Worm (Caenorhabditis elegans) whole organism, young adult: Measurements from ENCODE around the gene fipr-13.
A peak's percentile ranks its signal among the peaks of the same experiment; 100 is the strongest.

Experiments used
- B0336.3 ChIP-seq: fragments of 200-800 bp; sonication (Bioruptor generic); IDR thresholded peaks from 2 replicates; pipeline ENCODE4 v1.3.6; 2022; ENCODE audit warnings: missing genetic modification characterization, missing compliant biosample characterization
- D2030.7 ChIP-seq: fragments of 200-800 bp; sonication (Bioruptor generic); IDR thresholded peaks from 2 replicates; pipeline ENCODE4 v1.3.6; 2022; ENCODE audit warnings: missing genetic modification reagents, missing genetic modification characterization, missing compliant biosample characterization
- F33H1.4 ChIP-seq: fragments of 200-800 bp; sonication (Bioruptor generic); IDR thresholded peaks from 2 replicates; pipeline ENCODE4 v1.3.6; 2022; ENCODE audit warnings: missing genetic modification reagents, missing genetic modification characterization, missing compliant biosample characterization
- F37B4.10 ChIP-seq: fragments of 200-800 bp; sonication (Bioruptor generic); IDR thresholded peaks from 2 replicates; pipeline ENCODE4 v1.3.6; 2022; ENCODE audit warnings: missing genetic modification characterization, missing compliant biosample characterization
- K12H6.12 ChIP-seq: fragments of 200-800 bp; sonication (Bioruptor generic); optimal IDR thresholded peaks from 2 replicates; lab custom pipeline; 2018; ENCODE audit warnings: mild to moderate bottlenecking, missing genetic modification characterization, missing compliant biosample characterization
- T26A5.8 ChIP-seq: sonication (generic microtip); optimal IDR thresholded peaks from 2 replicates; lab custom pipeline; 2016; ENCODE audit warnings: missing genetic modification characterization, missing compliant biosample characterization
- Y67H2A.10 ChIP-seq: fragments of 200-800 bp; sonication (Bioruptor generic); conservative IDR thresholded peaks from 2 replicates; pipeline ENCODE4 v1.3.6; 2022; ENCODE audit warnings: missing genetic modification reagents, missing genetic modification characterization, missing compliant biosample characterization
- Y95B8A.8 ChIP-seq: fragments of 200-800 bp; sonication (Bioruptor generic); IDR thresholded peaks from 2 replicates; pipeline ENCODE4 v1.3.6; 2022; ENCODE audit warnings: missing genetic modification reagents, missing genetic modification characterization, missing compliant biosample characterization
- ama-1 ChIP-seq, 3 experiments: fragments of 150-350 bp in 1 of 3; sonication (generic microtip) in 2 of 3; optimal IDR thresholded peaks; 2 replicates each; lab custom pipeline; 2014 to 2018; ENCODE audit warnings: missing biosample characterization in 2 of 3, missing genetic modification characterization in 2 of 3, missing genetic modification reagents in 2 of 3
- aptf-2 ChIP-seq: fragments of 200-800 bp; sonication (Bioruptor generic); conservative IDR thresholded peaks from 2 replicates; pipeline ENCODE4 v1.3.6; 2022; ENCODE audit warnings: missing genetic modification reagents, missing genetic modification characterization, missing compliant biosample characterization
- aptf-3 ChIP-seq: fragments of 200-800 bp; sonication (Bioruptor generic); IDR thresholded peaks from 2 replicates; pipeline ENCODE4 v1.3.6; 2022; ENCODE audit warnings: missing genetic modification characterization, missing compliant biosample characterization
- athp-1 ChIP-seq: sonication (generic microtip); optimal IDR thresholded peaks from 2 replicates; lab custom pipeline; 2017; ENCODE audit warnings: mild to moderate bottlenecking, missing genetic modification characterization, missing compliant biosample characterization
- attf-3 ChIP-seq: fragments of 200-800 bp; sonication (Bioruptor generic); conservative IDR thresholded peaks from 2 replicates; pipeline ENCODE4 v1.3.6; 2022; ENCODE audit warnings: missing genetic modification reagents, missing genetic modification characterization, missing compliant biosample characterization
- cebp-1 ChIP-seq, 2 experiments: fragments of 200-800 bp in 1 of 2; sonication (Bioruptor generic) in 1 of 2; sonication (generic microtip) in 1 of 2; IDR thresholded peaks in 1 of 2; optimal IDR thresholded peaks in 1 of 2; 2 replicates each; pipeline versions ENCODE4 v1.3.6 to Lab custom; 2017 to 2022; ENCODE audit warnings: missing compliant biosample characterization in 2 of 2, missing genetic modification characterization in 2 of 2, mild to moderate bottlenecking in 1 of 2, missing genetic modification reagents in 1 of 2, moderate library complexity in 1 of 2
- ceh-27 ChIP-seq: fragments of 200-800 bp; sonication (Bioruptor generic); optimal IDR thresholded peaks from 2 replicates; lab custom pipeline; 2018; ENCODE audit warnings: mild to moderate bottlenecking, missing genetic modification characterization, moderate library complexity, missing compliant biosample characterization
- ceh-91 ChIP-seq: fragments of 200-800 bp; sonication (Bioruptor generic); IDR thresholded peaks from 2 replicates; pipeline ENCODE4 v1.3.6; 2022; ENCODE audit warnings: missing genetic modification reagents, missing genetic modification characterization, missing compliant biosample characterization
- chd-7 ChIP-seq: sonication (generic microtip); optimal IDR thresholded peaks from 2 replicates; lab custom pipeline; 2016; ENCODE audit warnings: mild to moderate bottlenecking, missing genetic modification characterization, moderate library complexity, missing compliant biosample characterization
- dox-1 ChIP-seq: fragments of 200-800 bp; sonication (Bioruptor generic); IDR thresholded peaks from 2 replicates; pipeline ENCODE4 v1.3.6; 2022; ENCODE audit warnings: missing genetic modification reagents, missing genetic modification characterization, missing compliant biosample characterization
- egl-44 ChIP-seq: fragments of 200-800 bp; sonication (Bioruptor generic); IDR thresholded peaks from 2 replicates; pipeline ENCODE4 v1.3.6; 2022; ENCODE audit warnings: missing genetic modification reagents, missing genetic modification characterization, missing compliant biosample characterization
- ekl-4 ChIP-seq: fragments of 200-800 bp; sonication (Bioruptor generic); IDR thresholded peaks from 2 replicates; pipeline ENCODE4 v1.3.6; 2022; ENCODE audit warnings: missing genetic modification reagents, missing genetic modification characterization, missing compliant biosample characterization
- ets-4 ChIP-seq: fragments of 200-800 bp; sonication (Bioruptor generic); optimal IDR thresholded peaks from 2 replicates; lab custom pipeline; 2018; ENCODE audit warnings: mild to moderate bottlenecking, missing genetic modification characterization, missing compliant biosample characterization
- fkh-3 ChIP-seq: sonication (generic microtip); optimal IDR thresholded peaks from 2 replicates; lab custom pipeline; 2016; ENCODE audit warnings: mild to moderate bottlenecking, missing genetic modification characterization, missing compliant biosample characterization
- gei-17 ChIP-seq: fragments of 200-800 bp; sonication (Bioruptor generic); optimal IDR thresholded peaks from 2 replicates; lab custom pipeline; 2018; ENCODE audit warnings: mild to moderate bottlenecking, missing genetic modification characterization, missing compliant biosample characterization
- hmg-1.2 ChIP-seq: fragments of 200-800 bp; sonication (Bioruptor generic); IDR thresholded peaks from 2 replicates; pipeline ENCODE4 v1.3.6; 2022; ENCODE audit warnings: missing genetic modification reagents, missing genetic modification characterization, missing compliant biosample characterization
- hrde-1 ChIP-seq: sonication (generic microtip); optimal IDR thresholded peaks from 2 replicates; lab custom pipeline; 2016; ENCODE audit warnings: missing genetic modification characterization, mild to moderate bottlenecking, missing compliant biosample characterization, moderate library complexity, missing genotype, missing genetic modification reagents, borderline replicate concordance
- hsf-1 ChIP-seq: fragments of 200-800 bp; sonication (Bioruptor generic); IDR thresholded peaks from 2 replicates; pipeline ENCODE4 v1.3.6; 2022; ENCODE audit warnings: missing genetic modification reagents, missing genetic modification characterization, missing compliant biosample characterization
- let-526 ChIP-seq: fragments of 200-800 bp; sonication (Bioruptor generic); IDR thresholded peaks from 2 replicates; pipeline ENCODE4 v1.3.6; 2022; ENCODE audit warnings: missing genetic modification reagents, missing genetic modification characterization, missing compliant biosample characterization
- lsl-1 ChIP-seq: fragments of 200-800 bp; sonication (Bioruptor generic); optimal IDR thresholded peaks from 2 replicates; lab custom pipeline; 2018; ENCODE audit warnings: mild to moderate bottlenecking, missing genetic modification characterization, moderate library complexity, missing compliant biosample characterization
- madf-3 ChIP-seq: fragments of 200-800 bp; sonication (Bioruptor generic); IDR thresholded peaks from 2 replicates; pipeline ENCODE4 v1.3.6; 2022; ENCODE audit warnings: missing genetic modification reagents, missing genetic modification characterization, missing compliant biosample characterization
- madf-6 ChIP-seq: fragments of 200-800 bp; sonication (Bioruptor generic); IDR thresholded peaks from 2 replicates; pipeline ENCODE4 v1.3.6; 2022; ENCODE audit warnings: missing genetic modification reagents, missing genetic modification characterization, missing compliant biosample characterization
- madf-8 ChIP-seq: fragments of 200-800 bp; sonication (Bioruptor generic); conservative IDR thresholded peaks from 2 replicates; pipeline ENCODE4 v1.3.6; 2022; ENCODE audit warnings: missing genetic modification reagents, missing genetic modification characterization, missing compliant biosample characterization
- nfya-2 ChIP-seq: fragments of 200-800 bp; sonication (Bioruptor generic); IDR thresholded peaks from 2 replicates; pipeline ENCODE4 v1.3.6; 2022; ENCODE audit warnings: missing genetic modification reagents, missing genetic modification characterization, missing compliant biosample characterization
- pbrm-1 ChIP-seq: fragments of 200-800 bp; sonication (Bioruptor generic); IDR thresholded peaks from 2 replicates; pipeline ENCODE4 v1.3.6; 2022; ENCODE audit warnings: missing genetic modification reagents, missing genetic modification characterization, missing compliant biosample characterization
- rec-8 ChIP-seq, 2 experiments: sonication (generic microtip); optimal IDR thresholded peaks; 2 replicates each; lab custom pipeline; 2016; ENCODE audit warnings: mild to moderate bottlenecking in 2 of 2, missing genetic modification characterization in 2 of 2, missing genetic modification reagents in 2 of 2, missing genotype in 2 of 2, missing biosample characterization in 1 of 2, missing compliant biosample characterization in 1 of 2, moderate library complexity in 1 of 2
- repo-1 ChIP-seq: sonication (generic microtip); optimal IDR thresholded peaks from 2 replicates; lab custom pipeline; 2017; ENCODE audit warnings: mild to moderate bottlenecking, missing genetic modification characterization, missing compliant biosample characterization
- snpc-4 ChIP-seq, 5 experiments: fragments of 150-350 bp in 1 of 5; sonication (generic microtip) in 4 of 5; optimal IDR thresholded peaks; 2 replicates each; lab custom pipeline; 2014 to 2018; ENCODE audit warnings: missing genetic modification characterization in 5 of 5, missing biosample characterization in 3 of 5, antibody characterized with exemption in 2 of 5, mild to moderate bottlenecking in 2 of 5, missing compliant biosample characterization in 2 of 5, missing genotype in 2 of 5, moderate library complexity in 2 of 5, missing genetic modification reagents in 1 of 5
- tbp1 ChIP-seq: fragments of 200-800 bp; sonication (Bioruptor generic); optimal IDR thresholded peaks from 2 replicates; lab custom pipeline; 2018; ENCODE audit warnings: mild to moderate bottlenecking, missing genetic modification characterization, missing compliant biosample characterization
- unc-130 ChIP-seq: sonication (generic microtip); optimal IDR thresholded peaks from 2 replicates; lab custom pipeline; 2016; ENCODE audit warnings: missing genetic modification reagents, missing genetic modification characterization, missing compliant biosample characterization
- unc-62 ChIP-seq: fragments of 150-350 bp; optimal IDR thresholded peaks from 2 replicates; lab custom pipeline; 2014; ENCODE audit warnings: missing biosample characterization, missing genetic modification reagents, missing genetic modification characterization
- ztf-25 ChIP-seq: fragments of 200-800 bp; sonication (Bioruptor generic); IDR thresholded peaks from 2 replicates; pipeline ENCODE4 v1.3.6; 2022; ENCODE audit warnings: missing genetic modification reagents, missing genetic modification characterization, missing compliant biosample characterization

fipr-13 gene

ce11 chrV:10019083-10019624, 45.2 kb upstream of the fipr-13 start (continued):
- 0 out of 2 replicates have a peak, but pooled peaks have one; percentile 4 for TF ChIP-seq madf-3 (GFP tag; lab: Robert Waterston, UW)
- peak; percentile 59 for TF ChIP-seq athp-1 (tag; lab: Kevin White, UChicago)
- TF ChIP-seq ets-4 (GFP tag; lab: Kevin White, UChicago) = no peak
- TF ChIP-seq Y95B8A.8 (GFP tag; lab: Robert Waterston, UW) = peak; percentile 68
- TF ChIP-seq lsl-1 (GFP tag; lab: Kevin White, UChicago) = peak; percentile 10
- TF ChIP-seq cebp-1 (GFP tag; IDR thresholded peaks at IDR 0.05; lab: Robert Waterston, UW) = no peak
- peak; percentile 60 for TF ChIP-seq cebp-1 (tag; optimal IDR thresholded peaks at IDR 0.05; lab: Kevin White, UChicago)
- peak; percentile 41; the same call in 1 of the 2 replicates for TF ChIP-seq B0336.3 (GFP tag; lab: Robert Waterston, UW)

ce11 chrV:10019934-10020333, 44.4 kb upstream of the fipr-13 start:
- TF ChIP-seq K12H6.12 (peak; percentile 17), repo-1 (tag; lab: Kevin White, UChicago) (no peak), aptf-3 (GFP tag; lab: Robert Waterston, UW) (peak; percentile 23; the same call in 1 of the 2 replicates), D2030.7 (GFP tag; lab: Robert Waterston, UW) (peak; percentile 32; the same call in 1 of the 2 replicates), egl-44 (GFP tag; lab: Robert Waterston, UW) (no peak), T26A5.8 (tag; lab: Kevin White, UChicago) (no peak), tbp1 (GFP tag; lab: Kevin White, UChicago) (peak; percentile 7), madf-6 (GFP tag; lab: Robert Waterston, UW) (peak; percentile 39; the same call in 1 of the 2 replicates), aptf-2 (GFP tag; lab: Robert Waterston, UW) (peak; percentile 40; the same call in 1 of the 2 replicates), Y67H2A.10 (GFP tag; lab: Robert Waterston, UW) (no peak), dox-1 (GFP tag; lab: Robert Waterston, UW) (no peak), unc-62 (GFP tag; lab: Kevin White, UChicago) (no peak), chd-7 (tag; lab: Kevin White, UChicago) (peak; percentile 10), hmg-1.2 (GFP tag; lab: Robert Waterston, UW) (peak; percentile 50; the same call in 1 of the 2 replicates), ama-1 (optimal IDR thresholded peaks at IDR 0.05; lab: Kevin White, UChicago) (no peak), ama-1 (GFP tag; optimal IDR thresholded peaks at IDR 0.05; lab: Kevin White, UChicago) (peak in 1 of 2 experiments; percentile 64), hsf-1 (peak; percentile 27; the same call in 1 of the 2 replicates), pbrm-1 (GFP tag; lab: Robert Waterston, UW) (peak; percentile 44; the same call in 1 of the 2 replicates), cebp-1 (GFP tag; IDR thresholded peaks at IDR 0.05; lab: Robert Waterston, UW) (0 out of 2 replicates have a peak, but pooled peaks have one; percentile 17), cebp-1 (tag; optimal IDR thresholded peaks at IDR 0.05; lab: Kevin White, UChicago) (peak; percentile 42), madf-8 (GFP tag; lab: Robert Waterston, UW) (0 out of 2 replicates have a peak, but pooled peaks have one; percentile 17), F37B4.10 (GFP tag; lab: Robert Waterston, UW) (no peak)

ce11 chrV:10023062-10023536, 41.2 kb upstream of the fipr-13 start:
- peak; percentile 63; the same call in 1 of the 2 replicates for TF ChIP-seq ztf-25 (GFP tag; lab: Robert Waterston, UW)
- TF ChIP-seq attf-3 (GFP tag; lab: Robert Waterston, UW) = no peak
- peak; percentile 97 for TF ChIP-seq Y95B8A.8 (GFP tag; lab: Robert Waterston, UW)
- TF ChIP-seq lsl-1 (GFP tag; lab: Kevin White, UChicago) = peak; percentile 23
- no peak for TF ChIP-seq T26A5.8 (tag; lab: Kevin White, UChicago)
- TF ChIP-seq ekl-4 (GFP tag; lab: Robert Waterston, UW) = no peak
- TF ChIP-seq repo-1 (tag; lab: Kevin White, UChicago) = peak; percentile 66
- TF ChIP-seq nfya-2 (GFP tag; lab: Robert Waterston, UW) = no peak
- no peak for TF ChIP-seq gei-17
- no peak for TF ChIP-seq let-526 (GFP tag; lab: Robert Waterston, UW)
- peak in 1 of 2 experiments; percentile 61 for TF ChIP-seq rec-8 (tag; optimal IDR thresholded peaks at IDR 0.05; lab: Kevin White, UChicago)
- TF ChIP-seq snpc-4 (GFP tag; optimal IDR thresholded peaks at IDR 0.05; lab: Kevin White, UChicago) = peak; percentile 70
- TF ChIP-seq snpc-4 (tag; optimal IDR thresholded peaks at IDR 0.05; lab: Kevin White, UChicago) = peak in 3 of 4 experiments; percentile 17 to 69 (median 41)
- no peak for TF ChIP-seq fkh-3 (tag; lab: Kevin White, UChicago)
- no peak for TF ChIP-seq cebp-1 (GFP tag; IDR thresholded peaks at IDR 0.05; lab: Robert Waterston, UW)
- TF ChIP-seq cebp-1 (tag; optimal IDR thresholded peaks at IDR 0.05; lab: Kevin White, UChicago) = peak; percentile 3
- peak; percentile 55 for TF ChIP-seq tbp1 (GFP tag; lab: Kevin White, UChicago)
- no peak for TF ChIP-seq ceh-27 (GFP tag; lab: Kevin White, UChicago)
- TF ChIP-seq hrde-1 (tag; lab: Kevin White, UChicago) = peak; percentile 97
- TF ChIP-seq unc-130 = peak; percentile 97
- TF ChIP-seq ceh-91 (GFP tag; lab: Robert Waterston, UW) = peak; percentile 41
- TF ChIP-seq pbrm-1 (GFP tag; lab: Robert Waterston, UW) = 0 out of 2 replicates have a peak, but pooled peaks have one; percentile 17
- TF ChIP-seq F33H1.4 (GFP tag; lab: Robert Waterston, UW) = 0 out of 2 replicates have a peak, but pooled peaks have one; percentile 7
